Worm (Caenorhabditis elegans) whole organism, late embryonic: ENCODE results near the gene F22E5.21.

Experiments used
- C38D4.7 ChIP-seq: fragments of 200-800 bp; sonication (Bioruptor generic); optimal IDR thresholded peaks from 2 replicates; lab custom pipeline; 2018; ENCODE audit warnings: mild to moderate bottlenecking, missing genetic modification characterization, moderate library complexity, missing compliant biosample characterization
- hlh-8 ChIP-seq: sonication (generic microtip); optimal IDR thresholded peaks from 2 replicates; lab custom pipeline; 2016; ENCODE audit warnings: missing genotype, missing genetic modification characterization, missing compliant biosample characterization
- pax-1 ChIP-seq: fragments of 150-350 bp; optimal IDR thresholded peaks from 2 replicates; lab custom pipeline; 2014; ENCODE audit warnings: missing biosample characterization, missing genetic modification characterization

DNA sequence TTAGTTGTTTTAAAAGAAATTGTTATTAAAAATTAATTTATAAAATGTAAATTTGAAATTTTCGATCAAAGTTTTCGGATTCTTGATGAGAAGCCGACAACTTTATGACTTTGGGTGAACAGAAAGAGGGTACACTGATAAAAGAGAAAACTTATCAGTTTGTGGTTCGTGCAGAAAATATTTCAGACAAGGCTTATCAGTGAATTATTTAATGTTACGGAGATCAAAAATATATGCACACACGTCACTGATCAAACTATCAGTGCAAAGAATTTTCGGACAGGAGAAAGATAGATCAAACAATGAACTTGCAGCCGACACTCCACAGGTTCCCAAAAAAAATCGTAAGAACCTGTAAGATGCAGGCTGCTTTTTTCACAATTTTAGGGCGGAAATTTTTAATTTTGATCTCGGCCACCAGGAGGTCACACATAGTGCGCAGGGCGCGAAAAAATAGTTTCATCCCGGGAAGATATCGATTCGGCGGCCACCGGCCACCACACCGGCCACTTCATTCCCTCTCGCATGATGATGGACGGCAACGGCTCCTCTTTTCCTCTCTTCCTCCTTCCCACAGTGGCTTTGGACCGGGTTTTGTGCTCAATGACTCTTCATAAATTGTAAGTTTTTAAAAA lies 40.4 kb upstream of the F22E5.21 start, which contains the start of gene F22E5.17:
- no peak for TF ChIP-seq pax-1
- TF ChIP-seq C38D4.7 (GFP tag; lab: Kevin White, UChicago): no peak
- no peak for TF ChIP-seq hlh-8
